In the genomic region with DNA sequence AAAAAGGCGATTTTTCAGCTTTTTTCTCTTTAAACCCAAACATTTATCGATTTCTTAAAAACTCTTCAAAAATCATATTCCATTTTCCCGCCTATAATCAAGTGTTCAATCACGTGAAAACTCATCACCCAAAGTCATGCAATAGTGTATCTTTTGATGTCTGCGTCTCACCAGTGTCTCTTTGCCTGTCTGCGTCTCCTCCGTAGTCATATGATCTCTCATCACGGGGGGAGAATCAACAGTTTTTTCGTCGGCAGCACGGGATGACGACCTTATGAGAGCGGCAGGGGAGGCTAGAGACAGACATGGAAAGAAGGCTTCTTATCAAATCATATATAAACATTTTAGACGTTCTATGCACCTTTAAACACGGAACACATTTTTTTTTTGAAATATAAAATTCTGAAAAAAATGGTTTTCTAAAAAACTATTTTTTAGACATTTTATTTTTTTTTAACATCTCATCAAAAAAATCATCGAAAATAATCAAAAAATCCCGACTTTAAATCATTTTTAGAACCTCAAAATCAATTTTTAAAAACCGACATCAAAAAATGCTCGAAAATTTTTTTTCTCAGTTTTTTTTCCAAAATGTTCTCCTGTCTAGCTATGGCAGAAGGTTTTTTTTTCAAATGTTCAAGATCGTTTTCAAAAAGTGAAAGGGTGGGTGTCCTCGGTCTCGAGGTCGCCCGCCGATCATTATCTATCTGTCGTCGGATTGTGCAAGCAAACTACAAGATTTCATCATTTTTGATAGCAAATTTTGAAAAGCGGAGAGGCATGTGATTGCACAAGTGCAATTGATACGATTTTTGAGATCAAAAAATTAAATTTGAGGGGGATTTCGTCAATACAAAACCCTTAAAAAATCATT, we compare ENCODE assay signal across 4 worm cellular contexts.
TF ChIP-seq lines count a peak whose summit lies in the region.

No protein-coding gene starts in this region.

TF ChIP-seq in whole organism, L2 larva, 48 proteins besides CTCF, POLR2A, EP300 and RAD21 (continues in another document):
- TF ChIP-seq nhr-11 (tag; optimal IDR thresholded peaks at IDR 0.05; lab: Kevin White, UChicago) (no peak), lsy-2 (tag; optimal IDR thresholded peaks at IDR 0.05; lab: Kevin White, UChicago) (peak; percentile 85 to 96), mab-5 (tag; optimal IDR thresholded peaks at IDR 0.05; lab: Kevin White, UChicago) (peak; percentile 84), mdl-1 (tag; optimal IDR thresholded peaks at IDR 0.05; lab: Kevin White, UChicago) (peak; percentile 81 to 95), nhr-21 (tag; optimal IDR thresholded peaks at IDR 0.05; lab: Kevin White, UChicago) (peak; percentile 99), nhr-129 (tag; optimal IDR thresholded peaks at IDR 0.05; lab: Kevin White, UChicago) (peak; percentile 99), peb-1 (tag; optimal IDR thresholded peaks at IDR 0.05; lab: Kevin White, UChicago) (no peak), sem-4 (tag; optimal IDR thresholded peaks at IDR 0.05; lab: Kevin White, UChicago) (peak; percentile 93), elt-1 (tag; optimal IDR thresholded peaks at IDR 0.05; lab: Kevin White, UChicago) (no peak), elt-3 (tag; optimal IDR thresholded peaks at IDR 0.05; lab: Kevin White, UChicago) (no peak), egl-27 (tag; optimal IDR thresholded peaks at IDR 0.05; lab: Kevin White, UChicago) (peak; percentile 96), lin-11 (tag; optimal IDR thresholded peaks at IDR 0.05; lab: Kevin White, UChicago) (peak; percentile 95), alr-1 (tag; optimal IDR thresholded peaks at IDR 0.05; lab: Kevin White, UChicago) (no peak), nhr-237 (tag; optimal IDR thresholded peaks at IDR 0.05; lab: Kevin White, UChicago) (no peak), sma-3 (GFP tag; optimal IDR thresholded peaks at IDR 0.05; lab: Kevin White, UChicago) (peak; percentile 99), blmp-1 (tag; optimal IDR thresholded peaks at IDR 0.05; lab: Kevin White, UChicago; ENCODE audit: insufficient read depth) (peak; percentile 83), ZK546.5 (tag; optimal IDR thresholded peaks at IDR 0.05; lab: Kevin White, UChicago) (no peak), lin-13 (GFP tag; optimal IDR thresholded peaks at IDR 0.05; lab: Kevin White, UChicago) (peak; percentile 91), ztf-4 (tag; optimal IDR thresholded peaks at IDR 0.05; lab: Kevin White, UChicago) (peak; percentile 98), ceh-82 (tag; optimal IDR thresholded peaks at IDR 0.05; lab: Kevin White, UChicago) (peak; percentile 29)

TF ChIP-seq in whole organism, L4 larva, 104 proteins besides CTCF, POLR2A, EP300 and RAD21 (continues in another document):
- TF ChIP-seq jun-1 (tag; optimal IDR thresholded peaks at IDR 0.05; lab: Kevin White, UChicago) (peak; percentile 95), ces-1 (GFP tag; optimal IDR thresholded peaks at IDR 0.05; lab: Kevin White, UChicago) (no peak), nhr-41 (GFP tag; IDR thresholded peaks at IDR 0.05; lab: Robert Waterston, UW) (peak; percentile 90), ama-1 (optimal IDR thresholded peaks at IDR 0.05; lab: Kevin White, UChicago) (peak; percentile 86), tra-1 (GFP tag; IDR thresholded peaks at IDR 0.05; lab: Robert Waterston, UW) (peak; percentile 99), mdl-1 (tag; optimal IDR thresholded peaks at IDR 0.05; lab: Kevin White, UChicago) (peak; percentile 86 to 97), skn-1 (tag; optimal IDR thresholded peaks at IDR 0.05; lab: Kevin White, UChicago) (peak; percentile 91), snpc-4 (tag; optimal IDR thresholded peaks at IDR 0.05; lab: Kevin White, UChicago) (peak; percentile 41), aly-2 (tag; optimal IDR thresholded peaks at IDR 0.05; lab: Kevin White, UChicago) (no peak), aha-1 (tag; lab: Kevin White, UChicago) (peak; percentile 97), egl-27 (tag; optimal IDR thresholded peaks at IDR 0.05; lab: Kevin White, UChicago) (no peak), dmd-6 (GFP tag; IDR thresholded peaks at IDR 0.05; lab: Robert Waterston, UW) (peak; percentile 99), hmg-1.1 (GFP tag; IDR thresholded peaks at IDR 0.05; lab: Robert Waterston, UW) (peak; percentile 95), lin-39 (tag; optimal IDR thresholded peaks at IDR 0.05; lab: Kevin White, UChicago) (no peak), dve-1 (tag; optimal IDR thresholded peaks at IDR 0.05; lab: Kevin White, UChicago; ENCODE audit: insufficient read depth) (peak; percentile 100), F26F4.8 (GFP tag; conservative IDR thresholded peaks at IDR 0.05; lab: Robert Waterston, UW) (no peak), zip-11 (GFP tag; IDR thresholded peaks at IDR 0.05; lab: Robert Waterston, UW) (no peak), fkh-10 (GFP tag; optimal IDR thresholded peaks at IDR 0.05; lab: Kevin White, UChicago) (peak; percentile 65), attf-4 (tag; optimal IDR thresholded peaks at IDR 0.05; lab: Kevin White, UChicago) (no peak), fos-1 (tag; optimal IDR thresholded peaks at IDR 0.05; lab: Kevin White, UChicago) (peak; percentile 46), daf-19 (GFP tag; conservative IDR thresholded peaks at IDR 0.05; lab: Robert Waterston, UW) (no peak)

TF ChIP-seq in whole organism, late embryonic, 69 proteins besides CTCF, POLR2A, EP300 and RAD21 (continues in another document):
- peak; percentile 100 for TF ChIP-seq hlh-30 (tag; optimal IDR thresholded peaks at IDR 0.05; lab: Kevin White, UChicago; ENCODE audit: insufficient read depth)
- no peak for TF ChIP-seq C38D4.7 (GFP tag; optimal IDR thresholded peaks at IDR 0.05; lab: Kevin White, UChicago)
- TF ChIP-seq unc-3 (GFP tag; conservative IDR thresholded peaks at IDR 0.05; lab: Robert Waterston, UW): no peak
- no peak for TF ChIP-seq unc-3 (tag; optimal IDR thresholded peaks at IDR 0.05; lab: Kevin White, UChicago)
- peak; percentile 65 for TF ChIP-seq pax-1 (tag; optimal IDR thresholded peaks at IDR 0.05; lab: Kevin White, UChicago)
- no peak for TF ChIP-seq ahr-1 (tag; optimal IDR thresholded peaks at IDR 0.05; lab: Kevin White, UChicago)
- TF ChIP-seq hlh-13 (GFP tag; optimal IDR thresholded peaks at IDR 0.05; lab: Kevin White, UChicago): no peak
- TF ChIP-seq unc-86 (tag; optimal IDR thresholded peaks at IDR 0.05; lab: Kevin White, UChicago): no peak
- TF ChIP-seq ceh-45 (GFP tag; IDR thresholded peaks at IDR 0.05; lab: Robert Waterston, UW): no peak
- no peak for TF ChIP-seq ama-1 (optimal IDR thresholded peaks at IDR 0.05; lab: Kevin White, UChicago)
- TF ChIP-seq tbx-7 (tag; optimal IDR thresholded peaks at IDR 0.05; lab: Kevin White, UChicago): no peak
- TF ChIP-seq Y22D7AL.16 (tag; optimal IDR thresholded peaks at IDR 0.05; lab: Kevin White, UChicago): no peak
- peak; percentile 32 for TF ChIP-seq K09A11.1 (tag; optimal IDR thresholded peaks at IDR 0.05; lab: Kevin White, UChicago; ENCODE audit: insufficient read depth)
- TF ChIP-seq nfya-1 (tag; optimal IDR thresholded peaks at IDR 0.05; lab: Kevin White, UChicago): peak; percentile 81
- peak; percentile 60 for TF ChIP-seq dve-1 (tag; optimal IDR thresholded peaks at IDR 0.05; lab: Kevin White, UChicago)
- no peak for TF ChIP-seq ttx-3 (tag; optimal IDR thresholded peaks at IDR 0.05; lab: Kevin White, UChicago)
- no peak for TF ChIP-seq ceh-24 (tag; optimal IDR thresholded peaks at IDR 0.05; lab: Kevin White, UChicago)
- no peak for TF ChIP-seq nhr-11 (tag; optimal IDR thresholded peaks at IDR 0.05; lab: Kevin White, UChicago)
- TF ChIP-seq ceh-19 (GFP tag; optimal IDR thresholded peaks at IDR 0.05; lab: Kevin White, UChicago): no peak
- TF ChIP-seq dmd-4 (tag; optimal IDR thresholded peaks at IDR 0.05; lab: Kevin White, UChicago; ENCODE audit: borderline replicate concordance): no peak
- TF ChIP-seq ceh-48 (tag; optimal IDR thresholded peaks at IDR 0.05; lab: Kevin White, UChicago): no peak
- no peak for TF ChIP-seq pha-4 (tag; optimal IDR thresholded peaks at IDR 0.05; lab: Kevin White, UChicago)
- no peak for TF ChIP-seq pat-9 (tag; optimal IDR thresholded peaks at IDR 0.05; lab: Kevin White, UChicago)
- no peak for TF ChIP-seq elt-4 (tag; optimal IDR thresholded peaks at IDR 0.05; lab: Kevin White, UChicago)

TF ChIP-seq in whole organism, mixed stage, embryonic, 35 proteins besides CTCF, POLR2A, EP300 and RAD21:
- peak; percentile 26 for TF ChIP-seq nhr-2 (tag; optimal IDR thresholded peaks at IDR 0.05; lab: Kevin White, UChicago)
- TF ChIP-seq nhr-237 (tag; optimal IDR thresholded peaks at IDR 0.05; lab: Kevin White, UChicago): peak; percentile 78
- peak; percentile 16 for TF ChIP-seq ceh-83 (GFP tag; optimal IDR thresholded peaks at IDR 0.05; lab: Kevin White, UChicago)
- TF ChIP-seq sptf-1 (tag; optimal IDR thresholded peaks at IDR 0.05; lab: Kevin White, UChicago): no peak
- no peak for TF ChIP-seq bed-3 (GFP tag; optimal IDR thresholded peaks at IDR 0.05; lab: Kevin White, UChicago)
- TF ChIP-seq mls-2 (tag; optimal IDR thresholded peaks at IDR 0.05; lab: Kevin White, UChicago): no peak
- TF ChIP-seq unc-62 (GFP tag; optimal IDR thresholded peaks at IDR 0.05; lab: Kevin White, UChicago): peak; percentile 65
- peak; percentile 62 for TF ChIP-seq lin-13 (tag; optimal IDR thresholded peaks at IDR 0.05; lab: Kevin White, UChicago)
- peak; percentile 59 for TF ChIP-seq lsy-2 (tag; optimal IDR thresholded peaks at IDR 0.05; lab: Kevin White, UChicago)
- TF ChIP-seq ztf-11 (tag; optimal IDR thresholded peaks at IDR 0.05; lab: Kevin White, UChicago): peak; percentile 33
- peak; percentile 70 for TF ChIP-seq ceh-39 (tag; optimal IDR thresholded peaks at IDR 0.05; lab: Kevin White, UChicago)
- no peak for TF ChIP-seq blmp-1 (tag; optimal IDR thresholded peaks at IDR 0.05; lab: Kevin White, UChicago)
- TF ChIP-seq elt-1 (tag; optimal IDR thresholded peaks at IDR 0.05; lab: Kevin White, UChicago; ENCODE audit: borderline replicate concordance, insufficient read depth): no peak
- peak; percentile 55 for TF ChIP-seq unc-120 (tag; optimal IDR thresholded peaks at IDR 0.05; lab: Kevin White, UChicago; ENCODE audit: poor library complexity, severe bottlenecking)
- TF ChIP-seq zip-8 (tag; optimal IDR thresholded peaks at IDR 0.05; lab: Kevin White, UChicago): no peak
- TF ChIP-seq mep-1 (tag; optimal IDR thresholded peaks at IDR 0.05; lab: Kevin White, UChicago): peak; percentile 74
- no peak for TF ChIP-seq flh-1 (GFP tag; optimal IDR thresholded peaks at IDR 0.05; lab: Kevin White, UChicago)
- TF ChIP-seq hlh-1 (tag; optimal IDR thresholded peaks at IDR 0.05; lab: Kevin White, UChicago): peak; percentile 46
- no peak for TF ChIP-seq cnd-1 (tag; optimal IDR thresholded peaks at IDR 0.05; lab: Kevin White, UChicago)
- TF ChIP-seq ces-1 (GFP tag; optimal IDR thresholded peaks at IDR 0.05; lab: Kevin White, UChicago): peak; percentile 49
- TF ChIP-seq pha-4 (tag; optimal IDR thresholded peaks at IDR 0.05; lab: Kevin White, UChicago): peak; percentile 94
- TF ChIP-seq elt-3 (tag; optimal IDR thresholded peaks at IDR 0.05; lab: Kevin White, UChicago): peak; percentile 49
- no peak for TF ChIP-seq lin-32 (GFP tag; optimal IDR thresholded peaks at IDR 0.05; lab: Kevin White, UChicago)
- peak; percentile 29 for TF ChIP-seq M03D4.4 (tag; optimal IDR thresholded peaks at IDR 0.05; lab: Kevin White, UChicago)
- TF ChIP-seq unc-39 (tag; optimal IDR thresholded peaks at IDR 0.05; lab: Kevin White, UChicago): no peak
